Worm (Caenorhabditis elegans) whole organism, L1 larva: ENCODE results near the gene T28C6.7.
A peak's percentile ranks its signal among the peaks of the same experiment; 100 is the strongest.

ENCODE experiments used
- ceh-63 ChIP-seq: fragments of 200-800 bp; sonication (Bioruptor generic); optimal IDR thresholded peaks from 2 replicates; lab custom pipeline; 2018; ENCODE audit warnings: mild to moderate bottlenecking, missing genetic modification characterization, missing compliant biosample characterization
- mef-2 ChIP-seq: fragments of 150-350 bp; optimal IDR thresholded peaks from 2 replicates; lab custom pipeline; 2014; ENCODE audit warnings: missing biosample characterization, missing genetic modification characterization
- nhr-19 ChIP-seq: fragments of 200-800 bp; sonication (Bioruptor generic); conservative IDR thresholded peaks from 2 replicates; pipeline ENCODE4 v1.3.6; 2022; ENCODE audit warnings: missing genetic modification characterization, missing compliant biosample characterization
- nhr-77 ChIP-seq: fragments of 150-350 bp; optimal IDR thresholded peaks from 2 replicates; lab custom pipeline; 2014; ENCODE audit warnings: missing biosample characterization, missing genetic modification characterization
- nhr-85 ChIP-seq: sonication (generic microtip); peaks from one replicate; lab custom pipeline; 2016; ENCODE audit warnings: missing genetic modification characterization, inconsistent platforms, missing compliant biosample characterization
- pax-3 ChIP-seq: fragments of 200-800 bp; sonication (Bioruptor generic); optimal IDR thresholded peaks from 2 replicates; lab custom pipeline; 2018; ENCODE audit warnings: mild to moderate bottlenecking, missing genetic modification characterization, moderate library complexity, missing compliant biosample characterization

T28C6.7 gene

DNA sequence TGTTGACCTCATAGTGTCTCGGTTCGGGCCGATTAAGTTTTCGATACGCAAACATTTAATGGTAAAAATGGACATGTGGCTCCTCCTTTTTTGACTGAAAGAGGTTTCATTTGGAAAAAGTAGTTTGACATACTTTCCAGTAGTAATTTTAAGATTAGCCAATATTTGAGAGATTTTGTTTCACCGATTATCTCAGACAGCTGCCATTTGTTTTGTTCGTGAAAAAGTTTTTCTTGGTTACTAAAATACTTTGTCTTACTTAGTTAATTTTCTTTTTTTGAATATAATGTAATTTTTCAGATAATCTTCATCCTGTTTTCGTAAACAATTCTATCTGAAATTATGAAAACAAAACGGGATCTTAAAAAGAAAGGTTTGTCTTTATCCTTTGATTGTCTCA is 58.6 kb downstream of the T28C6.7 start, which contains the start of gene C09G9.5:
C09G9.5 (plus strand) TSS at position 301 of the 400 bp plus-strand sequence.
- no peak for TF ChIP-seq pax-3 (tag; lab: Kevin White, UChicago)

DNA sequence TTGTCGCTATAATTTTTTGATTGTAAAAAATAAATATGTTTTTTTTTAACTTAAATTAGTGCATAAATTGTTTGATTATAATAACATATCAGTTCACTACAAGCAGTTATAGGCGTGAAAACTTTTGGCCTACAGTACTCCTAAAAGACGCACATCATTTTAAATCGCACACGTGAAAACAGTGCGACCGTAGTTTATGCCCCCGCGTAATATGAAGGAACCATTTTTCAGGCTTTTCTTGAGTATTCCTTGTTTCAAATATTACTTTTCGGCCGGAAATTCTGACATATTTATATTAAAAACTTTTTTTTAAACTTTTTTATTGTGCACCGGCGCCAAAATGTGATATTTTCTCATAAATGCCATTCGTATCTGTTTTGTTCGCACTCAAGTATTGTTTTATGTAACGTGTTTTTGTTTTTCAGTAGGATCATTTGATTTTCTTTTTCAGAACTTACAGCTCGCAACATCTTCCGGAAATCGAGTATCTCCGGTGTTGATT is 61.0 kb downstream of the T28C6.7 start, which contains the start of gene oma-1:
oma-1 (plus strand) TSS at position 452 of the 502 bp plus-strand sequence.
- TF ChIP-seq ceh-63 (no peak), nhr-19 (GFP tag; lab: Robert Waterston, UW) (no peak), nhr-85 (tag; lab: Kevin White, UChicago) (peak; percentile 35), nhr-77 (no peak), mef-2 (no peak)
